ENCODE assay signal across 2 worm cellular contexts in the genomic region with DNA sequence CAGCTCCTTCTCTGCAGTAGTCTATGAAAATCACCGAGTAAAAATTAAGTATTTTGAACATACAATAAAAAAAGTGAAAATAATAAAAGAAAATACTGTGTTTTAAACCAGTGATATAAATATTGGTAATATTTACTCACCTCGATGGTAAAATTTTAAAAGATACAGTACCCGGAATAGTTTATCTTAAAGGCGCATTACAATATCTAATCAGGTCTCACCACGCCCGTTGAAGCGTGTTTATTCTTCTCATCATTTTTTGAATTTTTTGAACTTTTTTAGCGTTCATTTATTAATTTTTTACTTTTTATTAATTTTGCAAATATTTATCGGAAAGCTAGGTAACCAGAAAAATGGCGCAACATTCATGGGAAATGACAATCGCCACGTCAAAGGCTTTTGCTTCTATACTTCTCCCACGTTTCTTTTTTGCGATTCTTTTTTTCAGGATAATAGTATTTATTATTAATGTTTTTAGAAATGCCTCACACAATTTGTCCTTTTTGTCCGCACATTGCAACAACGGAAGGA.
TF ChIP-seq lines count a peak whose summit lies in the region.

A gene (plus strand): TSS at position 481 of the 531 bp plus-strand sequence.

TF ChIP-seq in whole organism, L4 larva, 104 proteins besides CTCF, POLR2A, EP300 and RAD21:
- TF ChIP-seq unc-130 (GFP tag; optimal IDR thresholded peaks at IDR 0.05; lab: Kevin White, UChicago) (peak; percentile 32), zfp-2 (tag; optimal IDR thresholded peaks at IDR 0.05; lab: Kevin White, UChicago) (no peak), egl-43 (GFP tag; IDR thresholded peaks at IDR 0.05; lab: Robert Waterston, UW) (no peak)

TF ChIP-seq in whole organism, young adult, 124 proteins besides CTCF, POLR2A, EP300 and RAD21:
- TF ChIP-seq akir-1 (GFP tag; optimal IDR thresholded peaks at IDR 0.05; lab: Kevin White, UChicago) (no peak), Y79H2A.3 (GFP tag; conservative IDR thresholded peaks at IDR 0.05; lab: Robert Waterston, UW) (no peak), ztf-26 (tag; optimal IDR thresholded peaks at IDR 0.05; lab: Kevin White, UChicago) (no peak), cebp-1 (GFP tag; IDR thresholded peaks at IDR 0.05; lab: Robert Waterston, UW) (no peak), cebp-1 (tag; optimal IDR thresholded peaks at IDR 0.05; lab: Kevin White, UChicago) (no peak), B0019.2 (GFP tag; conservative IDR thresholded peaks at IDR 0.05; lab: Robert Waterston, UW) (no peak), lin-40 (tag; optimal IDR thresholded peaks at IDR 0.05; lab: Kevin White, UChicago) (no peak), rpc-1 (optimal IDR thresholded peaks at IDR 0.05; lab: Kevin White, UChicago) (no peak), rpc-1 (tag; optimal IDR thresholded peaks at IDR 0.05; lab: Kevin White, UChicago) (no peak), ceh-58 (GFP tag; IDR thresholded peaks at IDR 0.05; lab: Robert Waterston, UW) (no peak), B0336.3 (GFP tag; IDR thresholded peaks at IDR 0.05; lab: Robert Waterston, UW) (no peak), snpc-1.1 (tag; optimal IDR thresholded peaks at IDR 0.05; lab: Kevin White, UChicago; ENCODE audit: insufficient read depth) (no peak), hmg-20 (GFP tag; IDR thresholded peaks at IDR 0.05; lab: Robert Waterston, UW) (no peak), him-1 (tag; optimal IDR thresholded peaks at IDR 0.05; lab: Kevin White, UChicago) (no peak), pbrm-1 (GFP tag; IDR thresholded peaks at IDR 0.05; lab: Robert Waterston, UW) (no peak), D2030.7 (GFP tag; IDR thresholded peaks at IDR 0.05; lab: Robert Waterston, UW) (peak; percentile 38; the same call in 1 of the 2 replicates), mcd-1 (GFP tag; IDR thresholded peaks at IDR 0.05; lab: Robert Waterston, UW) (no peak), madf-8 (GFP tag; conservative IDR thresholded peaks at IDR 0.05; lab: Robert Waterston, UW) (peak; percentile 30; the same call in 1 of the 2 replicates), chd-7 (tag; optimal IDR thresholded peaks at IDR 0.05; lab: Kevin White, UChicago) (no peak), lag-1 (GFP tag; IDR thresholded peaks at IDR 0.05; lab: Robert Waterston, UW) (no peak), pha-4 (tag; optimal IDR thresholded peaks at IDR 0.05; lab: Kevin White, UChicago) (no peak), ets-4 (GFP tag; optimal IDR thresholded peaks at IDR 0.05; lab: Kevin White, UChicago) (no peak), F39B2.1 (GFP tag; IDR thresholded peaks at IDR 0.05; lab: Robert Waterston, UW) (no peak), rec-8 (tag; optimal IDR thresholded peaks at IDR 0.05; lab: Kevin White, UChicago) (no peak), ceh-27 (GFP tag; optimal IDR thresholded peaks at IDR 0.05; lab: Kevin White, UChicago) (no peak), nhr-27 (tag; optimal IDR thresholded peaks at IDR 0.05; lab: Kevin White, UChicago) (no peak), snpc-4 (GFP tag; optimal IDR thresholded peaks at IDR 0.05; lab: Kevin White, UChicago) (no peak), snpc-4 (tag; optimal IDR thresholded peaks at IDR 0.05; lab: Kevin White, UChicago) (peak in 1 of 4 experiments; percentile 19), snpc-1.3 (tag; optimal IDR thresholded peaks at IDR 0.05; lab: Kevin White, UChicago; ENCODE audit: insufficient read depth) (peak; percentile 68), K12H6.12 (tag; optimal IDR thresholded peaks at IDR 0.05; lab: Kevin White, UChicago) (no peak), tlf-1 (GFP tag; optimal IDR thresholded peaks at IDR 0.05; lab: Kevin White, UChicago) (no peak), Y53G8AR.9 (GFP tag; conservative IDR thresholded peaks at IDR 0.05; lab: Robert Waterston, UW) (no peak), lsl-1 (GFP tag; optimal IDR thresholded peaks at IDR 0.05; lab: Kevin White, UChicago) (peak; percentile 83), F52B5.7 (tag; optimal IDR thresholded peaks at IDR 0.05; lab: Kevin White, UChicago) (no peak), T07F8.4 (tag; optimal IDR thresholded peaks at IDR 0.05; lab: Kevin White, UChicago) (no peak), sea-2 (GFP tag; IDR thresholded peaks at IDR 0.05; lab: Robert Waterston, UW) (no peak), ceh-91 (GFP tag; IDR thresholded peaks at IDR 0.05; lab: Robert Waterston, UW) (no peak), hlh-26 (GFP tag; conservative IDR thresholded peaks at IDR 0.05; lab: Robert Waterston, UW) (no peak), lin-54 (GFP tag; optimal IDR thresholded peaks at IDR 0.05; lab: Kevin White, UChicago) (peak; percentile 18), madf-6 (GFP tag; IDR thresholded peaks at IDR 0.05; lab: Robert Waterston, UW) (peak; percentile 86), mxl-1 (tag; optimal IDR thresholded peaks at IDR 0.05; lab: Kevin White, UChicago) (no peak), nfyb-1 (GFP tag; IDR thresholded peaks at IDR 0.05; lab: Robert Waterston, UW) (no peak), unc-130 (GFP tag; optimal IDR thresholded peaks at IDR 0.05; lab: Kevin White, UChicago) (no peak), zim-3 (tag; optimal IDR thresholded peaks at IDR 0.05; lab: Kevin White, UChicago) (no peak), egrh-3 (GFP tag; IDR thresholded peaks at IDR 0.05; lab: Robert Waterston, UW) (no peak), egl-44 (GFP tag; IDR thresholded peaks at IDR 0.05; lab: Robert Waterston, UW) (no peak), xnd-1 (tag; optimal IDR thresholded peaks at IDR 0.05; lab: Kevin White, UChicago) (peak; percentile 66), aptf-2 (GFP tag; conservative IDR thresholded peaks at IDR 0.05; lab: Robert Waterston, UW) (no peak), F57C9.4 (tag; optimal IDR thresholded peaks at IDR 0.05; lab: Kevin White, UChicago) (no peak), C17E4.6 (GFP tag; IDR thresholded peaks at IDR 0.05; lab: Robert Waterston, UW) (no peak), athp-1 (tag; optimal IDR thresholded peaks at IDR 0.05; lab: Kevin White, UChicago) (no peak), madf-10 (tag; optimal IDR thresholded peaks at IDR 0.05; lab: Kevin White, UChicago) (no peak), nhr-80 (tag; optimal IDR thresholded peaks at IDR 0.05; lab: Kevin White, UChicago) (no peak), sdz-38 (tag; optimal IDR thresholded peaks at IDR 0.05; lab: Kevin White, UChicago) (no peak), F49E8.2 (tag; optimal IDR thresholded peaks at IDR 0.05; lab: Kevin White, UChicago; ENCODE audit: insufficient read depth) (peak; percentile 30), zfh-2 (GFP tag; conservative IDR thresholded peaks at IDR 0.05; lab: Robert Waterston, UW) (no peak), ztf-3 (GFP tag; optimal IDR thresholded peaks at IDR 0.05; lab: Kevin White, UChicago) (no peak), cebp-2 (GFP tag; IDR thresholded peaks at IDR 0.05; lab: Robert Waterston, UW) (no peak), Y53F4B.3 (GFP tag; IDR thresholded peaks at IDR 0.05; lab: Robert Waterston, UW) (no peak), F33H1.4 (GFP tag; IDR thresholded peaks at IDR 0.05; lab: Robert Waterston, UW) (peak; percentile 84), ZK185.1 (tag; optimal IDR thresholded peaks at IDR 0.05; lab: Kevin White, UChicago; ENCODE audit: poor library complexity, severe bottlenecking) (no peak), lir-1 (GFP tag; conservative IDR thresholded peaks at IDR 0.05; lab: Robert Waterston, UW) (no peak), fkh-3 (tag; optimal IDR thresholded peaks at IDR 0.05; lab: Kevin White, UChicago) (no peak), snpc-3.4 (tag; optimal IDR thresholded peaks at IDR 0.05; lab: Kevin White, UChicago) (no peak), egl-18 (GFP tag; IDR thresholded peaks at IDR 0.05; lab: Robert Waterston, UW) (no peak), Y67H2A.10 (GFP tag; conservative IDR thresholded peaks at IDR 0.05; lab: Robert Waterston, UW) (no peak), K11D2.4 (GFP tag; IDR thresholded peaks at IDR 0.05; lab: Robert Waterston, UW) (no peak), hmg-1.2 (GFP tag; IDR thresholded peaks at IDR 0.05; lab: Robert Waterston, UW) (no peak), nfya-2 (GFP tag; IDR thresholded peaks at IDR 0.05; lab: Robert Waterston, UW) (no peak), ceh-100 (GFP tag; IDR thresholded peaks at IDR 0.05; lab: Robert Waterston, UW) (no peak), nfya-1 (tag; optimal IDR thresholded peaks at IDR 0.05; lab: Kevin White, UChicago; ENCODE audit: borderline replicate concordance, insufficient read depth) (no peak), sptf-2 (GFP tag; optimal IDR thresholded peaks at IDR 0.05; lab: Kevin White, UChicago) (no peak)
